Fruit fly (Drosophila melanogaster): ENCODE results near the gene CG8086.
A peak's percentile ranks its signal among the peaks of the same experiment; 100 is the strongest.

The CG8086 gene

dm6 chr2L:8266670-8267435 is 9.6 kb upstream of the CG8086 start:
- TF ChIP-seq CG8478 (optimal IDR thresholded peaks at IDR 0.05), result no peak
- TF ChIP-seq CTCF (optimal IDR thresholded peaks at IDR 0.05), result no peak

dm6 chr2L:8266145-8266544 is 8.8 kb upstream of the CG8086 start:
- TF ChIP-seq CTCF (optimal IDR thresholded peaks at IDR 0.05) (no peak), CG8478 (optimal IDR thresholded peaks at IDR 0.05) (no peak)

- TF ChIP-seq CTCF (optimal IDR thresholded peaks at IDR 0.05), result no peak
- no peak for TF ChIP-seq CG8478 (optimal IDR thresholded peaks at IDR 0.05)
Observed at dm6 chr2L:8255406-8255805, 1.9 kb downstream of the CG8086 start.

- no peak for TF ChIP-seq CG8478 (optimal IDR thresholded peaks at IDR 0.05)
- TF ChIP-seq CTCF (optimal IDR thresholded peaks at IDR 0.05), result no peak
Observed at dm6 chr2L:8243903-8244302, 13.4 kb downstream of the CG8086 start, which contains the start of gene CG43057. CG43057 (minus strand) TSS chr2L:8244003.

dm6 chr2L:8242186-8242585 is 15.1 kb downstream of the CG8086 start, which contains the start of gene CG14277:
CG14277 (plus strand) TSS chr2L:8242486.
- TF ChIP-seq CTCF (optimal IDR thresholded peaks at IDR 0.05), result no peak
- no peak for TF ChIP-seq CG8478 (optimal IDR thresholded peaks at IDR 0.05)

dm6 chr2L:8241700-8242099 is 15.6 kb downstream of the CG8086 start, which contains the start of gene Spn28F:
Spn28F (minus strand) TSS chr2L:8241800.
- TF ChIP-seq CG8478 (optimal IDR thresholded peaks at IDR 0.05) (no peak), CTCF (optimal IDR thresholded peaks at IDR 0.05) (no peak)

dm6 chr2L:8239712-8240245 is 17.5 kb downstream of the CG8086 start, which contains the start of gene Pvr:
Pvr (minus strand) TSS chr2L:8239878.
- TF ChIP-seq CTCF (optimal IDR thresholded peaks at IDR 0.05) (peak in 1 of 2 experiments; percentile 55), CG8478 (optimal IDR thresholded peaks at IDR 0.05) (no peak)

dm6 chr2L:8239032-8239650 is 18.2 kb downstream of the CG8086 start:
- no peak for TF ChIP-seq CTCF (optimal IDR thresholded peaks at IDR 0.05)
- no peak for TF ChIP-seq CG8478 (optimal IDR thresholded peaks at IDR 0.05)

- TF ChIP-seq CG8478 (optimal IDR thresholded peaks at IDR 0.05), result no peak
- TF ChIP-seq CTCF (optimal IDR thresholded peaks at IDR 0.05), result no peak
Observed at dm6 chr2L:8233571-8233970, 23.7 kb downstream of the CG8086 start.

dm6 chr2L:8232389-8232788 is 24.9 kb downstream of the CG8086 start:
- TF ChIP-seq CG8478 (optimal IDR thresholded peaks at IDR 0.05) (no peak), CTCF (optimal IDR thresholded peaks at IDR 0.05) (no peak)

dm6 chr2L:8230255-8230654 is 27.0 kb downstream of the CG8086 start:
- no peak for TF ChIP-seq CTCF (optimal IDR thresholded peaks at IDR 0.05)
- TF ChIP-seq CG8478 (optimal IDR thresholded peaks at IDR 0.05), result no peak

- TF ChIP-seq CG8478 (optimal IDR thresholded peaks at IDR 0.05) (no peak), CTCF (optimal IDR thresholded peaks at IDR 0.05) (no peak)
Observed at dm6 chr2L:8229628-8230027, 27.7 kb downstream of the CG8086 start.

dm6 chr2L:8229134-8229533 is 28.2 kb downstream of the CG8086 start:
- TF ChIP-seq CG8478 (optimal IDR thresholded peaks at IDR 0.05) (no peak), CTCF (optimal IDR thresholded peaks at IDR 0.05) (no peak)

- TF ChIP-seq CTCF (optimal IDR thresholded peaks at IDR 0.05), result no peak
- no peak for TF ChIP-seq CG8478 (optimal IDR thresholded peaks at IDR 0.05)
Observed at dm6 chr2L:8220393-8220934, 36.8 kb downstream of the CG8086 start, which contains the start of gene Snx6. Snx6 (minus strand) TSS chr2L:8220741.

- no peak for TF ChIP-seq CG8478 (optimal IDR thresholded peaks at IDR 0.05)
- TF ChIP-seq CTCF (optimal IDR thresholded peaks at IDR 0.05), result no peak
Observed at dm6 chr2L:8217917-8218316, 39.4 kb downstream of the CG8086 start, which contains the start of gene CG8292. CG8292 (minus strand) TSS chr2L:8218017.
